Fruit fly (Drosophila melanogaster) whole organism, wandering third instar larva: ENCODE data around the gene UQCR-C1.

Source experiments
- CG32264 ChIP-seq: fragments of 200-800 bp; sonication (Bioruptor generic); optimal IDR thresholded peaks from 2 replicates; lab custom pipeline; 2016; ENCODE audit warnings: missing biosample characterization, missing genetic modification characterization
- Hnf4 ChIP-seq: fragments of 200-800 bp; sonication (Bioruptor generic); optimal IDR thresholded peaks from 2 replicates; lab custom pipeline; 2016; ENCODE audit warnings: missing biosample characterization, mild to moderate bottlenecking, missing genetic modification characterization
- foxo ChIP-seq, 2 experiments: fragments of 200-800 bp; sonication (Bioruptor generic); optimal IDR thresholded peaks; 2 replicates in 1 of 2; 3 replicates in 1 of 2; lab custom pipeline; 2016 to 2017; ENCODE audit warnings: missing biosample characterization in 2 of 2, missing genetic modification characterization in 2 of 2
- fru ChIP-seq: fragments of 200-800 bp; sonication (Bioruptor generic); optimal IDR thresholded peaks from 3 replicates; lab custom pipeline; 2016; ENCODE audit warnings: missing biosample characterization, mild to moderate bottlenecking, missing genetic modification characterization
- lola ChIP-seq: fragments of >200 bp; optimal IDR thresholded peaks from 2 replicates; lab custom pipeline; 2017; ENCODE audit warnings: missing biosample characterization, missing genetic modification characterization

DNA sequence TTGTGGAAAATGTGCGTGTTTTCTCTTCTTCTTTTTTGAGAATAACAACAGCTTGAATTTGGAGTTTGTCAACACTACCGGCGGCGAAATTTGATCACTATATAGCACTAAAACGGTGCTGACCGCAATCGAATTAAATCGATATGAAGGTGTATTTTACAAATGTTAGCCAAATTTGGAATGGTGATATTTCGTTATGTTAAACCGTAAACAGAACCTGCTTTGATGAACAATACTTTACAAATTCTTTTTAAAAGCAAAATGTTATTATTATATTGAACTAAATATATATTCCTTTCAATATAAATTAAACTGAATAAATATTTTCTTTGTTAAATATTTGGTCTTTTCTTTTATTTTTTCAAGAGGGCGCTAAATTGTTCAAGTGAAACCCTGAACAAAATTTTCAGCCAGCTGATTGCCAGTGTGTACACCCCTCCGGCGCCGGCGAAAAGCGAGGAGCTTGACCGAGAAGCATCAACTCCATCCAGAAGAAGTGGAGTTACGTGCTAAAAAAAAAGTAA is 4.0 kb upstream of the UQCR-C1 start, which contains the start of the genes Rrp6, CG33331 and CG33332:
- TF ChIP-seq fru (GFP tag; lab: Kevin White, UChicago) (no peak), foxo (GFP tag; optimal IDR thresholded peaks at IDR 0.05; lab: Kevin White, UChicago) (peak in 1 of 2 experiments; percentile 86), CG32264 (no peak), lola (GFP tag; lab: Kevin White, UChicago) (no peak), Hnf4 (GFP tag; lab: Kevin White, UChicago) (no peak)
